Fruit fly (Drosophila melanogaster) whole organism, adult: ENCODE results near the gene CG1542.
A peak's percentile ranks its signal among the peaks of the same experiment; 100 is the strongest.

Source experiments
- CG11617 ChIP-seq: fragments of 200-800 bp; sonication (Bioruptor generic); optimal IDR thresholded peaks from 2 replicates; lab custom pipeline; 2017; ENCODE audit warnings: mild to moderate bottlenecking, missing biosample characterization, missing genetic modification reagents, missing genetic modification characterization
- CG12768 ChIP-seq: fragments of 200-800 bp; sonication (Bioruptor generic); optimal IDR thresholded peaks from 2 replicates; lab custom pipeline; 2017; ENCODE audit warnings: missing biosample characterization, missing genetic modification characterization, mild to moderate bottlenecking, moderate library complexity, missing genetic modification reagents
- CG14711 ChIP-seq: fragments of 200-800 bp; sonication (Bioruptor generic); optimal IDR thresholded peaks from 2 replicates; lab custom pipeline; 2018; ENCODE audit warnings: missing biosample characterization, mild to moderate bottlenecking, missing genetic modification characterization, moderate library complexity
- CG1620 ChIP-seq: fragments of 200-800 bp; sonication (Bioruptor generic); optimal IDR thresholded peaks from 2 replicates; lab custom pipeline; 2016; ENCODE audit warnings: missing biosample characterization, missing genetic modification characterization
- CG33017 ChIP-seq: fragments of 200-800 bp; sonication (Bioruptor generic); optimal IDR thresholded peaks from 2 replicates; lab custom pipeline; 2018; ENCODE audit warnings: missing biosample characterization, mild to moderate bottlenecking, missing genetic modification characterization, moderate library complexity
- CG5204 ChIP-seq: fragments of 200-800 bp; sonication (Bioruptor generic); optimal IDR thresholded peaks from 2 replicates; lab custom pipeline; 2016; ENCODE audit warnings: missing biosample characterization, missing genetic modification characterization
- CG7045 ChIP-seq: fragments of 200-800 bp; sonication (Bioruptor generic); optimal IDR thresholded peaks from 2 replicates; lab custom pipeline; 2017; ENCODE audit warnings: missing biosample characterization, mild to moderate bottlenecking, missing genetic modification characterization
- CG7101 ChIP-seq: fragments of 200-800 bp; sonication (Bioruptor generic); optimal IDR thresholded peaks from 2 replicates; lab custom pipeline; 2018; ENCODE audit warnings: missing biosample characterization, mild to moderate bottlenecking, missing genetic modification characterization, moderate library complexity
- Clk ChIP-seq: fragments of 200-800 bp; sonication (Bioruptor generic); optimal IDR thresholded peaks from 2 replicates; lab custom pipeline; 2017; ENCODE audit warnings: missing biosample characterization, missing genetic modification characterization
- Crg-1 ChIP-seq: fragments of 200-800 bp; sonication (Bioruptor generic); optimal IDR thresholded peaks from 2 replicates; lab custom pipeline; 2016; ENCODE audit warnings: missing biosample characterization, missing genetic modification characterization
- Hr96 ChIP-seq: fragments of 200-800 bp; sonication (Bioruptor generic); optimal IDR thresholded peaks from 2 replicates; lab custom pipeline; 2016; ENCODE audit warnings: missing biosample characterization, missing genetic modification characterization
- Mnt ChIP-seq: fragments of 200-800 bp; sonication (Bioruptor generic); optimal IDR thresholded peaks from 2 replicates; lab custom pipeline; 2016; ENCODE audit warnings: missing biosample characterization, mild to moderate bottlenecking, missing genetic modification characterization
- bab1 ChIP-seq: fragments of 200-800 bp; sonication (Bioruptor generic); optimal IDR thresholded peaks from 3 replicates; lab custom pipeline; 2019; ENCODE audit warnings: missing biosample characterization, mild to moderate bottlenecking, missing genetic modification characterization, moderate library complexity
- cic ChIP-seq: fragments of 200-800 bp; sonication (Bioruptor generic); optimal IDR thresholded peaks from 2 replicates; lab custom pipeline; 2017; ENCODE audit warnings: missing biosample characterization, mild to moderate bottlenecking, missing genetic modification characterization, moderate library complexity
- cnc ChIP-seq, 2 experiments: fragments of >200 bp; optimal IDR thresholded peaks; 2 replicates each; lab custom pipeline; 2017
- kay ChIP-seq: fragments of 200-800 bp; sonication (Bioruptor generic); peaks from one replicate; lab custom pipeline; 2016; ENCODE audit warnings: missing biosample characterization, missing genetic modification characterization, borderline replicate concordance
- ovo ChIP-seq: fragments of 200-800 bp; sonication (Bioruptor generic); optimal IDR thresholded peaks from 2 replicates; lab custom pipeline; 2016; ENCODE audit warnings: missing biosample characterization, missing genetic modification characterization
- pad ChIP-seq: fragments of 200-800 bp; sonication (Bioruptor generic); optimal IDR thresholded peaks from 3 replicates; lab custom pipeline; 2017; ENCODE audit warnings: missing biosample characterization, missing genetic modification characterization, mild to moderate bottlenecking, moderate library complexity, missing genetic modification reagents
- tj ChIP-seq: fragments of 200-800 bp; sonication (Bioruptor generic); optimal IDR thresholded peaks from 3 replicates; lab custom pipeline; 2017; ENCODE audit warnings: missing biosample characterization, mild to moderate bottlenecking, missing genetic modification characterization, moderate library complexity
- toe ChIP-seq: fragments of 200-800 bp; sonication (Bioruptor generic); optimal IDR thresholded peaks from 2 replicates; lab custom pipeline; 2016; ENCODE audit warnings: missing biosample characterization, missing genetic modification characterization

CG1542 gene

DNA sequence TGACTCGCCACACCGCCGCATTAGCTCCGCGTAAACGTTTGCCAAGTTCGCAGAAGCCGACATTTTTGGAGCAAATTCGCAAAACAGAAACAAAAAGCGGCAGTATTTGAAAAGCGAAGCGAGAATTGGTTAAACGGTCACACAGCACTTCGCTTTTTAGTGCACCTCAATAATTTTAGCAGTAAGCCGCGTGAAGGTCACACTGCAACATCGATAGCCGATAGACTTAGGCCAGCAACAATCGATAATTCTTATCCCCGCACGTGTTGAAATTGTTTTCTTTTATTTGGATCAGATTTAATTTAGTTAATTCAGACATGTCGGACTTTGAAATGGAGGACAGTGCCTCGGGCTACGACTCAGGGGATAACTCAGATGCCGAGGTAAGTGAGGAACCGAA is at the start of gene CG1542, which contains the start of gene Zwilch:
CG1542 (plus strand) TSS at position 232 of the 400 bp plus-strand sequence.
Zwilch (minus strand) TSS at position 150 of the 400 bp plus-strand sequence.
- TF ChIP-seq CG12768: no peak
- TF ChIP-seq CG1620 (GFP tag; lab: Kevin White, UChicago): no peak
- no peak for TF ChIP-seq toe (GFP tag; lab: Kevin White, UChicago)
- TF ChIP-seq cnc (optimal IDR thresholded peaks at IDR 0.05; lab: Kevin White, UChicago): no peak
- no peak for TF ChIP-seq kay (GFP tag; lab: Kevin White, UChicago)
- TF ChIP-seq Mnt (GFP tag; lab: Kevin White, UChicago): peak; percentile 98
- TF ChIP-seq bab1: peak; percentile 35
- no peak for TF ChIP-seq CG7101 (tag; lab: Kevin White, UChicago)
- TF ChIP-seq cic (GFP tag; lab: Kevin White, UChicago): no peak

dm6 chr3R:31168429-31168828 is 44.8 kb upstream of the CG1542 start:
- TF ChIP-seq Crg-1 (GFP tag; lab: Kevin White, UChicago): no peak
- TF ChIP-seq pad: no peak
- TF ChIP-seq tj (GFP tag; lab: Kevin White, UChicago): no peak

DNA sequence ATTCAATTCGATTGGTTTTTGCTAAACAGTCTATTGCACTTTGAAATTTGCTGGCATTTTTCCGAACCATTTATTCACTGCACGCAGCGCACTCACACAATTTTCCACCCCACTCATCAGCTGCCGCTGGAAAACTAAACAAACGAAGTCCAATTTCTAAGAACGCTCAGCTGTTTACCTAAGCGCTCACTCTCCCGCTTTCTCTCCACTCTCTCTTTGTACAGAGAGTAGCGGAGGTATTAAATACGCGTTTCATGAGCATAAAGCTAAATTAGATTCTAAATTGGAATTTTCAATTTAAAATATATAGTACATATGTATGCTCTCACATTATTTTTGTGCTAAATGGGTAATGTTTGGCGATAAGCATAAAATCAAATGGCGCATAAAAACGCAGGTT is 44.3 kb upstream of the CG1542 start, which contains the start of gene stops:
stops (minus strand) TSS at position 139 of the 400 bp plus-strand sequence.
- TF ChIP-seq Mnt (GFP tag; lab: Kevin White, UChicago): peak; percentile 39
- peak; percentile 34 for TF ChIP-seq cic (GFP tag; lab: Kevin White, UChicago)
- peak; percentile 84 for TF ChIP-seq CG7045 (GFP tag; lab: Kevin White, UChicago)
- no peak for TF ChIP-seq CG14711 (tag; lab: Kevin White, UChicago)
- TF ChIP-seq CG12768: no peak
- TF ChIP-seq CG7101 (tag; lab: Kevin White, UChicago): peak; percentile 22
- peak; percentile 53 for TF ChIP-seq pad
- peak; percentile 50 for TF ChIP-seq Crg-1 (GFP tag; lab: Kevin White, UChicago)
- peak; percentile 76 for TF ChIP-seq toe (GFP tag; lab: Kevin White, UChicago)
- peak; percentile 52 for TF ChIP-seq Clk (GFP tag; lab: Kevin White, UChicago)
- TF ChIP-seq tj (GFP tag; lab: Kevin White, UChicago): no peak
- peak; percentile 27 for TF ChIP-seq CG5204 (GFP tag; lab: Kevin White, UChicago)
- TF ChIP-seq Hr96 (GFP tag; lab: Kevin White, UChicago): peak; percentile 56
- peak; percentile 26 for TF ChIP-seq ovo (GFP tag; lab: Kevin White, UChicago)
- no peak for TF ChIP-seq bab1
- TF ChIP-seq CG11617 (GFP tag; lab: Kevin White, UChicago): peak; percentile 39
- peak; percentile 39 for TF ChIP-seq CG1620 (GFP tag; lab: Kevin White, UChicago)
- peak; percentile 74 for TF ChIP-seq kay (GFP tag; lab: Kevin White, UChicago)
- TF ChIP-seq CG33017 (tag; lab: Kevin White, UChicago): peak; percentile 10
- TF ChIP-seq cnc (optimal IDR thresholded peaks at IDR 0.05; lab: Kevin White, UChicago): no peak

DNA sequence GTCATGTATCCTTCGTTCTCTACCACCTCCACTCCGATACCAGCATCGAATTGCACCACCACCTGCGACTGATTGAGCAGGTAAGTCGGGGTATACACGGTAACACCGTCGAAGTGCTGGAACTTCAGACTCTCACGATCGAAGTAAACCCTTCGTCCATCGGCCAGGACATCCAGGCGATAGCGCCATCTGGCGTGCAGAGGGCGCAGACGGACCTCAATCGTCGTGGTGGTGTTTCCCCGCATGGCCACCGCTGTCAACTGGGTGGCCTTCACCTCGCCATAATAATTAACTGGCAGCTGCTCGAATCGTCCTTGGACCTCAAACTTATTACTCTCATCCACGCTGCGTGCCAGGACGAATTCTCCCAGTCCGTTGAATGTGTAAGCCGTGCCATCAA is 31.4 kb upstream of the CG1542 start:
- TF ChIP-seq CG7101 (tag; lab: Kevin White, UChicago) (no peak), CG5204 (GFP tag; lab: Kevin White, UChicago) (no peak), Hr96 (GFP tag; lab: Kevin White, UChicago) (no peak), CG33017 (tag; lab: Kevin White, UChicago) (no peak)

- no peak for TF ChIP-seq CG7045 (GFP tag; lab: Kevin White, UChicago)
- TF ChIP-seq cnc (optimal IDR thresholded peaks at IDR 0.05; lab: Kevin White, UChicago): no peak
- no peak for TF ChIP-seq ovo (GFP tag; lab: Kevin White, UChicago)
- TF ChIP-seq CG33017 (tag; lab: Kevin White, UChicago): no peak
- TF ChIP-seq Crg-1 (GFP tag; lab: Kevin White, UChicago): no peak
- TF ChIP-seq toe (GFP tag; lab: Kevin White, UChicago): no peak
- TF ChIP-seq tj (GFP tag; lab: Kevin White, UChicago): no peak
- no peak for TF ChIP-seq CG12768
- TF ChIP-seq CG1620 (GFP tag; lab: Kevin White, UChicago): no peak
- TF ChIP-seq CG14711 (tag; lab: Kevin White, UChicago): no peak
- no peak for TF ChIP-seq Clk (GFP tag; lab: Kevin White, UChicago)
- no peak for TF ChIP-seq cic (GFP tag; lab: Kevin White, UChicago)
- TF ChIP-seq kay (GFP tag; lab: Kevin White, UChicago): no peak
- no peak for TF ChIP-seq pad
- no peak for TF ChIP-seq CG7101 (tag; lab: Kevin White, UChicago)
- no peak for TF ChIP-seq Mnt (GFP tag; lab: Kevin White, UChicago)
- no peak for TF ChIP-seq CG5204 (GFP tag; lab: Kevin White, UChicago)
- TF ChIP-seq CG11617 (GFP tag; lab: Kevin White, UChicago): no peak
- TF ChIP-seq bab1: no peak
- TF ChIP-seq Hr96 (GFP tag; lab: Kevin White, UChicago): no peak
Observed at dm6 chr3R:31193062-31193461, 20.2 kb upstream of the CG1542 start, which contains the start of gene bnk. Gene bnk (plus strand): TSS chr3R:31193362.

DNA sequence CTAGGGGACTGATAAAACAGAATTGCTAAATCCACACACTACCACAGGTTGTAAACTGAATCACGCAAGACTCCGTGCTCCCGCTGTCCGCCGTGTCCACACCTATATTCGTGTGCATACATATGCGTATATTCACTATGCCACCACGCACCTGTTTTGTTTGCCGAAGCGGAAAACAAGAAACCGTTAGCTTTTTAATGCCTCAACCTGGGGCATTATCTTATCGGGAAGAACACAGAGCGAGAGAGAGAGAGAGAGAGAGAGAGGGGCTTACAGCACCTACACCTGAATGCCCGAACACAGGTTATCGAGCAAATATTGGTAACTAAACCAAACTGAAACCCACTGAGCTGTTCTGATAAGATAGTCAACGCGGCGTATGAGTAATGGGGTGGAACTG is 18.6 kb upstream of the CG1542 start:
- TF ChIP-seq ovo (GFP tag; lab: Kevin White, UChicago): peak; percentile 65
- no peak for TF ChIP-seq tj (GFP tag; lab: Kevin White, UChicago)
- TF ChIP-seq Hr96 (GFP tag; lab: Kevin White, UChicago): peak; percentile 17
- TF ChIP-seq cic (GFP tag; lab: Kevin White, UChicago): peak; percentile 46
- TF ChIP-seq CG7045 (GFP tag; lab: Kevin White, UChicago): no peak
- TF ChIP-seq CG7101 (tag; lab: Kevin White, UChicago): no peak
